Fruit fly (Drosophila melanogaster) whole organism, adult: Measurements from ENCODE around the gene CG8745.

ENCODE experiments used
- CG11617 ChIP-seq: fragments of 200-800 bp; sonication (Bioruptor generic); optimal IDR thresholded peaks from 2 replicates; lab custom pipeline; 2017; ENCODE audit warnings: mild to moderate bottlenecking, missing biosample characterization, missing genetic modification reagents, missing genetic modification characterization
- CG12768 ChIP-seq: fragments of 200-800 bp; sonication (Bioruptor generic); optimal IDR thresholded peaks from 2 replicates; lab custom pipeline; 2017; ENCODE audit warnings: missing biosample characterization, missing genetic modification characterization, mild to moderate bottlenecking, moderate library complexity, missing genetic modification reagents
- CG14711 ChIP-seq: fragments of 200-800 bp; sonication (Bioruptor generic); optimal IDR thresholded peaks from 2 replicates; lab custom pipeline; 2018; ENCODE audit warnings: missing biosample characterization, mild to moderate bottlenecking, missing genetic modification characterization, moderate library complexity
- CG1620 ChIP-seq: fragments of 200-800 bp; sonication (Bioruptor generic); optimal IDR thresholded peaks from 2 replicates; lab custom pipeline; 2016; ENCODE audit warnings: missing biosample characterization, missing genetic modification characterization
- CG33017 ChIP-seq: fragments of 200-800 bp; sonication (Bioruptor generic); optimal IDR thresholded peaks from 2 replicates; lab custom pipeline; 2018; ENCODE audit warnings: missing biosample characterization, mild to moderate bottlenecking, missing genetic modification characterization, moderate library complexity
- CG5204 ChIP-seq: fragments of 200-800 bp; sonication (Bioruptor generic); optimal IDR thresholded peaks from 2 replicates; lab custom pipeline; 2016; ENCODE audit warnings: missing biosample characterization, missing genetic modification characterization
- CG7045 ChIP-seq: fragments of 200-800 bp; sonication (Bioruptor generic); optimal IDR thresholded peaks from 2 replicates; lab custom pipeline; 2017; ENCODE audit warnings: missing biosample characterization, mild to moderate bottlenecking, missing genetic modification characterization
- CG7101 ChIP-seq: fragments of 200-800 bp; sonication (Bioruptor generic); optimal IDR thresholded peaks from 2 replicates; lab custom pipeline; 2018; ENCODE audit warnings: missing biosample characterization, mild to moderate bottlenecking, missing genetic modification characterization, moderate library complexity
- Clk ChIP-seq: fragments of 200-800 bp; sonication (Bioruptor generic); optimal IDR thresholded peaks from 2 replicates; lab custom pipeline; 2017; ENCODE audit warnings: missing biosample characterization, missing genetic modification characterization
- Crg-1 ChIP-seq: fragments of 200-800 bp; sonication (Bioruptor generic); optimal IDR thresholded peaks from 2 replicates; lab custom pipeline; 2016; ENCODE audit warnings: missing biosample characterization, missing genetic modification characterization
- Hr96 ChIP-seq: fragments of 200-800 bp; sonication (Bioruptor generic); optimal IDR thresholded peaks from 2 replicates; lab custom pipeline; 2016; ENCODE audit warnings: missing biosample characterization, missing genetic modification characterization
- Mnt ChIP-seq: fragments of 200-800 bp; sonication (Bioruptor generic); optimal IDR thresholded peaks from 2 replicates; lab custom pipeline; 2016; ENCODE audit warnings: missing biosample characterization, mild to moderate bottlenecking, missing genetic modification characterization
- bab1 ChIP-seq: fragments of 200-800 bp; sonication (Bioruptor generic); optimal IDR thresholded peaks from 3 replicates; lab custom pipeline; 2019; ENCODE audit warnings: missing biosample characterization, mild to moderate bottlenecking, missing genetic modification characterization, moderate library complexity
- cic ChIP-seq: fragments of 200-800 bp; sonication (Bioruptor generic); optimal IDR thresholded peaks from 2 replicates; lab custom pipeline; 2017; ENCODE audit warnings: missing biosample characterization, mild to moderate bottlenecking, missing genetic modification characterization, moderate library complexity
- cnc ChIP-seq, 2 experiments: fragments of >200 bp; optimal IDR thresholded peaks; 2 replicates each; lab custom pipeline; 2017
- kay ChIP-seq: fragments of 200-800 bp; sonication (Bioruptor generic); peaks from one replicate; lab custom pipeline; 2016; ENCODE audit warnings: missing biosample characterization, missing genetic modification characterization, borderline replicate concordance
- ovo ChIP-seq: fragments of 200-800 bp; sonication (Bioruptor generic); optimal IDR thresholded peaks from 2 replicates; lab custom pipeline; 2016; ENCODE audit warnings: missing biosample characterization, missing genetic modification characterization
- pad ChIP-seq: fragments of 200-800 bp; sonication (Bioruptor generic); optimal IDR thresholded peaks from 3 replicates; lab custom pipeline; 2017; ENCODE audit warnings: missing biosample characterization, missing genetic modification characterization, mild to moderate bottlenecking, moderate library complexity, missing genetic modification reagents
- tj ChIP-seq: fragments of 200-800 bp; sonication (Bioruptor generic); optimal IDR thresholded peaks from 3 replicates; lab custom pipeline; 2017; ENCODE audit warnings: missing biosample characterization, mild to moderate bottlenecking, missing genetic modification characterization, moderate library complexity
- toe ChIP-seq: fragments of 200-800 bp; sonication (Bioruptor generic); optimal IDR thresholded peaks from 2 replicates; lab custom pipeline; 2016; ENCODE audit warnings: missing biosample characterization, missing genetic modification characterization

Gene CG8745

dm6 chr3L:13882532-13882931 is 15.8 kb upstream of the CG8745 start:
- no peak for TF ChIP-seq ovo
- TF ChIP-seq CG7101 (tag; lab: Kevin White, UChicago) = no peak
- no peak for TF ChIP-seq CG5204 (GFP tag; lab: Kevin White, UChicago)
- TF ChIP-seq bab1 (GFP tag; lab: Kevin White, UChicago) = no peak
- no peak for TF ChIP-seq pad (GFP tag; lab: Kevin White, UChicago)
- TF ChIP-seq Clk (GFP tag; lab: Kevin White, UChicago) = no peak
- no peak for TF ChIP-seq Crg-1 (GFP tag; lab: Kevin White, UChicago)
- TF ChIP-seq tj (GFP tag; lab: Kevin White, UChicago) = no peak
- no peak for TF ChIP-seq CG12768
- no peak for TF ChIP-seq cic (GFP tag; lab: Kevin White, UChicago)
- TF ChIP-seq CG7045 (GFP tag; lab: Kevin White, UChicago) = no peak
- TF ChIP-seq CG14711 (tag; lab: Kevin White, UChicago) = no peak
- no peak for TF ChIP-seq cnc (optimal IDR thresholded peaks at IDR 0.05; lab: Kevin White, UChicago)
- TF ChIP-seq CG33017 (tag; lab: Kevin White, UChicago) = no peak

dm6 chr3L:13881555-13881954 is 14.8 kb upstream of the CG8745 start:
- TF ChIP-seq cnc (optimal IDR thresholded peaks at IDR 0.05; lab: Kevin White, UChicago) = no peak
- no peak for TF ChIP-seq CG1620 (GFP tag; lab: Kevin White, UChicago)
- no peak for TF ChIP-seq bab1 (GFP tag; lab: Kevin White, UChicago)
- no peak for TF ChIP-seq kay (GFP tag; lab: Kevin White, UChicago)
- TF ChIP-seq Mnt (GFP tag; lab: Kevin White, UChicago) = no peak
- TF ChIP-seq CG33017 (tag; lab: Kevin White, UChicago) = no peak
- TF ChIP-seq CG14711 (tag; lab: Kevin White, UChicago) = no peak
- no peak for TF ChIP-seq CG12768
- TF ChIP-seq CG11617 = no peak
- TF ChIP-seq toe (GFP tag; lab: Kevin White, UChicago) = no peak
- no peak for TF ChIP-seq CG5204 (GFP tag; lab: Kevin White, UChicago)
- no peak for TF ChIP-seq pad (GFP tag; lab: Kevin White, UChicago)
- TF ChIP-seq CG7045 (GFP tag; lab: Kevin White, UChicago) = no peak
- TF ChIP-seq Hr96 (GFP tag; lab: Kevin White, UChicago) = no peak
- TF ChIP-seq cic (GFP tag; lab: Kevin White, UChicago) = no peak
- no peak for TF ChIP-seq Crg-1 (GFP tag; lab: Kevin White, UChicago)
- TF ChIP-seq ovo = no peak
- TF ChIP-seq Clk (GFP tag; lab: Kevin White, UChicago) = no peak
- TF ChIP-seq tj (GFP tag; lab: Kevin White, UChicago) = no peak

dm6 chr3L:13878729-13879128 is 12.0 kb upstream of the CG8745 start, which contains the start of gene CG13737:
Gene CG13737, plus strand, starts transcription at chr3L:13878994.
- no peak for TF ChIP-seq tj (GFP tag; lab: Kevin White, UChicago)
- no peak for TF ChIP-seq Clk (GFP tag; lab: Kevin White, UChicago)
- no peak for TF ChIP-seq pad (GFP tag; lab: Kevin White, UChicago)
- no peak for TF ChIP-seq ovo
- no peak for TF ChIP-seq CG7045 (GFP tag; lab: Kevin White, UChicago)

dm6 chr3L:13877904-13878303 is 11.2 kb upstream of the CG8745 start:
- TF ChIP-seq tj (GFP tag; lab: Kevin White, UChicago) (no peak), pad (GFP tag; lab: Kevin White, UChicago) (no peak), CG33017 (tag; lab: Kevin White, UChicago) (no peak), Crg-1 (GFP tag; lab: Kevin White, UChicago) (no peak), kay (GFP tag; lab: Kevin White, UChicago) (no peak), CG7101 (tag; lab: Kevin White, UChicago) (no peak), cnc (optimal IDR thresholded peaks at IDR 0.05; lab: Kevin White, UChicago) (no peak), cic (GFP tag; lab: Kevin White, UChicago) (no peak), Clk (GFP tag; lab: Kevin White, UChicago) (no peak), Hr96 (GFP tag; lab: Kevin White, UChicago) (no peak), Mnt (GFP tag; lab: Kevin White, UChicago) (no peak), CG14711 (tag; lab: Kevin White, UChicago) (no peak)

- TF ChIP-seq Mnt (GFP tag; lab: Kevin White, UChicago) (no peak), cnc (optimal IDR thresholded peaks at IDR 0.05; lab: Kevin White, UChicago) (no peak), CG33017 (tag; lab: Kevin White, UChicago) (no peak), CG7045 (GFP tag; lab: Kevin White, UChicago) (no peak), CG7101 (tag; lab: Kevin White, UChicago) (no peak), Clk (GFP tag; lab: Kevin White, UChicago) (no peak), kay (GFP tag; lab: Kevin White, UChicago) (no peak), cic (GFP tag; lab: Kevin White, UChicago) (no peak), Hr96 (GFP tag; lab: Kevin White, UChicago) (no peak), tj (GFP tag; lab: Kevin White, UChicago) (no peak), CG12768 (no peak), CG11617 (no peak), bab1 (GFP tag; lab: Kevin White, UChicago) (no peak), Crg-1 (GFP tag; lab: Kevin White, UChicago) (no peak), CG1620 (GFP tag; lab: Kevin White, UChicago) (no peak), CG14711 (tag; lab: Kevin White, UChicago) (no peak), pad (GFP tag; lab: Kevin White, UChicago) (no peak)
Observed at dm6 chr3L:13876967-13877366, 10.3 kb upstream of the CG8745 start.

DNA sequence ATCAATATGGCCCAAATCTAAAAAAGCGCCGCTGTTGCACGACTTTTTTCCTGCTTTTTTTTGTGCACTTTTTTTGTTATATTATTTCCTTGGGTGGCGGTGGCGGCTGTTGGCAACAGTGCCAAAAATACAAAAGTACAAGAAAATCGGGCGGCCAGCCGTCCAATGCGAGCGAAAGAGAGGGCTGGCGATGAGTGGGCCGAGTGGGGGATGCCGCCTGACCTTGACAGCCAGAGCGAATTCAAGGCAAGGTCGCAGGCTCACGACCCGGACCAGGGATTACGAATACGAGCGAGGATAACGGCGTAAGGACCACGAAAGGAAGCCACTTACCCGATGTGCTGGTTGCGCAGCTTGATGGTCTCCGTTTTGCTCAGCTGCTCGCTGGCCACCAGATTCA is 435 bp downstream of the CG8745 start:
- TF ChIP-seq kay (GFP tag; lab: Kevin White, UChicago) (peak; percentile 69), CG11617 (no peak), CG12768 (no peak), ovo (no peak), toe (GFP tag; lab: Kevin White, UChicago) (no peak)
